Worm (Caenorhabditis elegans) whole organism, young adult: ENCODE data around the gene srz-13.

Source experiments
- F49E8.2 ChIP-seq: sonication (generic microtip); optimal IDR thresholded peaks from 3 replicates; lab custom pipeline; 2017; ENCODE audit warnings: missing genetic modification characterization, mild to moderate bottlenecking, missing compliant biosample characterization, antibody characterized with exemption, moderate library complexity; ENCODE audit not compliant: insufficient read depth
- Y95B8A.8 ChIP-seq: fragments of 200-800 bp; sonication (Bioruptor generic); IDR thresholded peaks from 2 replicates; pipeline ENCODE4 v1.3.6; 2022; ENCODE audit warnings: missing genetic modification reagents, missing genetic modification characterization, missing compliant biosample characterization
- atf-7 ChIP-seq: sonication (generic microtip); optimal IDR thresholded peaks from 2 replicates; lab custom pipeline; 2017; ENCODE audit warnings: mild to moderate bottlenecking, missing genetic modification characterization, missing compliant biosample characterization
- attf-6 ChIP-seq: fragments of 200-800 bp; sonication (Bioruptor generic); IDR thresholded peaks from 2 replicates; pipeline ENCODE4 v1.3.6; 2022; ENCODE audit warnings: missing genetic modification reagents, missing genetic modification characterization, missing compliant biosample characterization
- cebp-1 ChIP-seq, 2 experiments: fragments of 200-800 bp in 1 of 2; sonication (Bioruptor generic) in 1 of 2; sonication (generic microtip) in 1 of 2; IDR thresholded peaks in 1 of 2; optimal IDR thresholded peaks in 1 of 2; 2 replicates each; pipeline versions ENCODE4 v1.3.6 to Lab custom; 2017 to 2022; ENCODE audit warnings: missing compliant biosample characterization in 2 of 2, missing genetic modification characterization in 2 of 2, mild to moderate bottlenecking in 1 of 2, missing genetic modification reagents in 1 of 2, moderate library complexity in 1 of 2
- hrde-1 ChIP-seq: sonication (generic microtip); optimal IDR thresholded peaks from 2 replicates; lab custom pipeline; 2016; ENCODE audit warnings: missing genetic modification characterization, mild to moderate bottlenecking, missing compliant biosample characterization, moderate library complexity, missing genotype, missing genetic modification reagents, borderline replicate concordance
- hsf-1 ChIP-seq: fragments of 200-800 bp; sonication (Bioruptor generic); IDR thresholded peaks from 2 replicates; pipeline ENCODE4 v1.3.6; 2022; ENCODE audit warnings: missing genetic modification reagents, missing genetic modification characterization, missing compliant biosample characterization
- let-607 ChIP-seq, 2 experiments: fragments of 200-800 bp in 1 of 2; sonication (Bioruptor generic) in 1 of 2; sonication (generic microtip) in 1 of 2; optimal IDR thresholded peaks; 2 replicates each; lab custom pipeline; 2016 to 2018; ENCODE audit warnings: mild to moderate bottlenecking in 2 of 2, missing compliant biosample characterization in 2 of 2, missing genetic modification characterization in 2 of 2, moderate library complexity in 2 of 2, missing genotype in 1 of 2
- lin-54 ChIP-seq: fragments of 200-800 bp; sonication (Bioruptor generic); optimal IDR thresholded peaks from 2 replicates; lab custom pipeline; 2018; ENCODE audit warnings: mild to moderate bottlenecking, missing genetic modification characterization, missing compliant biosample characterization
- nfya-1 ChIP-seq: sonication (generic microtip); optimal IDR thresholded peaks from 2 replicates; lab custom pipeline; 2017; ENCODE audit warnings: antibody characterized with exemption, missing compliant biosample characterization, missing genetic modification characterization, borderline replicate concordance; ENCODE audit not compliant: insufficient read depth
- nhr-179 ChIP-seq: sonication (generic microtip); optimal IDR thresholded peaks from 2 replicates; lab custom pipeline; 2016; ENCODE audit warnings: mild to moderate bottlenecking, missing genetic modification characterization, missing compliant biosample characterization
- snpc-4 ChIP-seq, 5 experiments: fragments of 150-350 bp in 1 of 5; sonication (generic microtip) in 4 of 5; optimal IDR thresholded peaks; 2 replicates each; lab custom pipeline; 2014 to 2018; ENCODE audit warnings: missing genetic modification characterization in 5 of 5, missing biosample characterization in 3 of 5, antibody characterized with exemption in 2 of 5, mild to moderate bottlenecking in 2 of 5, missing compliant biosample characterization in 2 of 5, missing genotype in 2 of 5, moderate library complexity in 2 of 5, missing genetic modification reagents in 1 of 5
- unc-130 ChIP-seq: sonication (generic microtip); optimal IDR thresholded peaks from 2 replicates; lab custom pipeline; 2016; ENCODE audit warnings: missing genetic modification reagents, missing genetic modification characterization, missing compliant biosample characterization
- unc-62 ChIP-seq: fragments of 150-350 bp; optimal IDR thresholded peaks from 2 replicates; lab custom pipeline; 2014; ENCODE audit warnings: missing biosample characterization, missing genetic modification reagents, missing genetic modification characterization

DNA sequence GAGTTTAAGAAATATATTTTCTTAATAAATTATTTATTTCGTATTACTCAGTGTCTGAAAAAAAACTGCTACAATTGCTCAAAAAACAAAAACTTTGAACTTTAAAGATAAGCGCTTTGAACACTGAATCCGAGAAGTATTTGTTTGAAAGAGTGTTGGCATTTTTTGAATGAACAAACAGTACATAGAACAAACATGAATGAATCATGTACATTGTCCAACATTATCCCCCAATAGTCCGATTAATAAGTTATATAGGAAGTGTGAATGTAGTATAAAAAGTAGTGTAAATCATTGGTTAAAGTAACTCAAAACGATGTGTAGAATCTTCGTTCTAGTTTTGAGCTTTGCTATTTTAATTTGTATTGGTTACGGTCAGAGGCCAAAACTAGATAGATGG is 19.5 kb downstream of the srz-13 start, which contains the start of gene F11A5.17:
- TF ChIP-seq snpc-4 (GFP tag; optimal IDR thresholded peaks at IDR 0.05; lab: Kevin White, UChicago) = no peak
- no peak for TF ChIP-seq snpc-4 (tag; optimal IDR thresholded peaks at IDR 0.05; lab: Kevin White, UChicago)
- no peak for TF ChIP-seq hrde-1 (tag; lab: Kevin White, UChicago)
- TF ChIP-seq atf-7 = no peak
- no peak for TF ChIP-seq attf-6 (GFP tag; lab: Robert Waterston, UW)
- TF ChIP-seq nfya-1 (tag; lab: Kevin White, UChicago) = no peak
- TF ChIP-seq unc-130 (GFP tag; lab: Kevin White, UChicago) = no peak
- TF ChIP-seq unc-62 (GFP tag; lab: Kevin White, UChicago) = no peak
- no peak for TF ChIP-seq cebp-1 (GFP tag; IDR thresholded peaks at IDR 0.05; lab: Robert Waterston, UW)
- TF ChIP-seq cebp-1 (tag; optimal IDR thresholded peaks at IDR 0.05; lab: Kevin White, UChicago) = no peak
- TF ChIP-seq let-607 (tag; optimal IDR thresholded peaks at IDR 0.05; lab: Kevin White, UChicago) = no peak
- TF ChIP-seq F49E8.2 (tag; lab: Kevin White, UChicago) = no peak
- TF ChIP-seq Y95B8A.8 = no peak
- TF ChIP-seq lin-54 = no peak
- TF ChIP-seq nhr-179 (tag; lab: Kevin White, UChicago) = no peak
- no peak for TF ChIP-seq hsf-1 (GFP tag; lab: Robert Waterston, UW)
